Worm (Caenorhabditis elegans): Measurements from ENCODE around the gene B0252.1.

DNA sequence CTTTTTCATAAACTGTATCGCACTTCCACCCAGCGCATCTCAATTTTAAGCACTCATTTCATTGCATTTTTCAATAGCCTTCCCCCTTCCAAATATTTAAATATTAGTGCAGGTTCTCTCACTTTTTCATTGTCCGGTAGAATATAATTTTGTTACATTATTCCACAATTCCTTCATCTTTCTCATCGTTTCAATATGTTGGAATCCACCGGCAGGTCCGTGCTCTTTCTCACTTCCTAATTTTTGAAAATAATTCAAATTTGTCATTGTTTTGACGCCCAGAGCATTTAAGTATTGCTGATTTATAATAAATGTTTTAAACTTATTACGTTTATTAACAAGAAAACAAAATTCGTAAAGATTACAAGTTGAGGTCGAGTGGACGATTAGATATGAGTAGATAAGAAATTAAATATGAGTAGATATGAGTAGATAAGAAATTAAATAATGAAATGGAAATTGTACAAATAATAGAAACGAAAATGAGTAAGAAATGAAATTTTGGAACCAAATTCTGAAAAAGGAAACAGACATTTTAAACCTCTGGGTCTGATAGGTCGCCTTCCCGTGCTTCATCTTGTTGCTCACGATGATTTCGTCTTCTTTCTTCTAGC is 35.7 kb downstream of the B0252.1 start:
- TF ChIP-seq sea-2 (GFP tag; IDR thresholded peaks at IDR 0.05) (no peak), zim-3 (tag; optimal IDR thresholded peaks at IDR 0.05) (no peak), ets-4 (GFP tag; optimal IDR thresholded peaks at IDR 0.05) (no peak), dpl-1 (GFP tag; optimal IDR thresholded peaks at IDR 0.05) (no peak), snpc-3.4 (tag; optimal IDR thresholded peaks at IDR 0.05) (no peak), Y95B8A.8 (GFP tag; IDR thresholded peaks at IDR 0.05) (no peak), F39B2.1 (GFP tag; IDR thresholded peaks at IDR 0.05) (no peak)
